Fruit fly (Drosophila melanogaster): ENCODE results near the gene CG43117.

- TF ChIP-seq psq (optimal IDR thresholded peaks at IDR 0.05) (no peak), pan (optimal IDR thresholded peaks at IDR 0.05) (no peak), CG8478 (optimal IDR thresholded peaks at IDR 0.05) (no peak), usp (GFP tag; optimal IDR thresholded peaks at IDR 0.05) (no peak), Dll (optimal IDR thresholded peaks at IDR 0.05) (no peak)
Observed at dm6 chr3R:26454494-26454893, at the start of gene CG43117.

Measured in whole organism.